Fruit fly (Drosophila melanogaster) whole organism, pupa: Measurements from ENCODE around the gene Usp1.

Source experiments
- CG10348 ChIP-seq: fragments of 200-800 bp; sonication (Bioruptor generic); IDR thresholded peaks from 2 replicates; pipeline ENCODE4 v1.3.6; 2022; ENCODE audit warnings: missing biosample characterization, missing genetic modification characterization
- CG12605 ChIP-seq: fragments of 200-800 bp; sonication (Bioruptor generic); IDR thresholded peaks from 2 replicates; pipeline ENCODE4 v1.3.6; 2022; ENCODE audit warnings: missing biosample characterization, missing genetic modification characterization
- CG13204 ChIP-seq: fragments of 200-800 bp; sonication (Bioruptor generic); optimal IDR thresholded peaks from 2 replicates; lab custom pipeline; 2018; ENCODE audit warnings: missing biosample characterization, mild to moderate bottlenecking, missing genetic modification characterization, moderate library complexity
- CG14655 ChIP-seq: fragments of 200-800 bp; sonication (Bioruptor generic); optimal IDR thresholded peaks from 3 replicates; lab custom pipeline; 2017; ENCODE audit warnings: mild to moderate bottlenecking, missing biosample characterization, missing genetic modification reagents, missing genetic modification characterization
- CG15710 ChIP-seq: fragments of 200-800 bp; sonication (Bioruptor generic); optimal IDR thresholded peaks from 2 replicates; lab custom pipeline; 2018; ENCODE audit warnings: missing biosample characterization, mild to moderate bottlenecking, missing genetic modification characterization, moderate library complexity
- CG17806 ChIP-seq: fragments of 200-800 bp; sonication (Bioruptor generic); optimal IDR thresholded peaks from 2 replicates; lab custom pipeline; 2018; ENCODE audit warnings: missing biosample characterization, mild to moderate bottlenecking, missing genetic modification characterization, moderate library complexity
- CG32121 ChIP-seq: fragments of 200-800 bp; sonication (Bioruptor generic); IDR thresholded peaks from 2 replicates; pipeline ENCODE4 v1.3.6; 2022; ENCODE audit warnings: missing biosample characterization, missing genetic modification characterization
- CG34367 ChIP-seq: fragments of 200-800 bp; sonication (Bioruptor generic); optimal IDR thresholded peaks from 2 replicates; lab custom pipeline; 2018; ENCODE audit warnings: missing biosample characterization, mild to moderate bottlenecking, missing genetic modification characterization
- CG4496 ChIP-seq: fragments of 200-800 bp; sonication (Bioruptor generic); IDR thresholded peaks from 3 replicates; pipeline ENCODE4 v1.3.6; 2022; ENCODE audit warnings: missing biosample characterization, missing genetic modification characterization
- CG8159 ChIP-seq: fragments of 200-800 bp; sonication (Bioruptor generic); optimal IDR thresholded peaks from 3 replicates; lab custom pipeline; 2018; ENCODE audit warnings: missing biosample characterization, mild to moderate bottlenecking, missing genetic modification characterization, moderate library complexity
- CG8301 ChIP-seq: fragments of 200-800 bp; sonication (Bioruptor generic); optimal IDR thresholded peaks from 2 replicates; lab custom pipeline; 2018; ENCODE audit warnings: missing biosample characterization, mild to moderate bottlenecking, missing genetic modification characterization
- CG9948 ChIP-seq: fragments of 200-800 bp; sonication (Bioruptor generic); optimal IDR thresholded peaks from 2 replicates; lab custom pipeline; 2018; ENCODE audit warnings: missing biosample characterization, mild to moderate bottlenecking, missing genetic modification characterization, moderate library complexity
- D1 ChIP-seq: fragments of 200-800 bp; sonication (Bioruptor generic); optimal IDR thresholded peaks from 2 replicates; lab custom pipeline; 2018; ENCODE audit warnings: missing biosample characterization, mild to moderate bottlenecking, missing genetic modification characterization, moderate library complexity
- EcR ChIP-seq: fragments of 200-800 bp; sonication (Bioruptor generic); optimal IDR thresholded peaks from 3 replicates; lab custom pipeline; 2019; ENCODE audit warnings: missing biosample characterization, missing genetic modification characterization, mild to moderate bottlenecking, moderate library complexity, missing genetic modification reagents
- Ets98B ChIP-seq: fragments of 200-800 bp; sonication (Bioruptor generic); IDR thresholded peaks from 2 replicates; pipeline ENCODE4 v1.3.6; 2022; ENCODE audit warnings: missing biosample characterization, missing genetic modification characterization
- Pif1A ChIP-seq: fragments of 200-800 bp; sonication (Bioruptor generic); optimal IDR thresholded peaks from 3 replicates; lab custom pipeline; 2016; ENCODE audit warnings: missing biosample characterization, missing genetic modification characterization
- Pif1B ChIP-seq: fragments of 200-800 bp; sonication (Bioruptor generic); optimal IDR thresholded peaks from 3 replicates; lab custom pipeline; 2016; ENCODE audit warnings: missing biosample characterization, missing genetic modification characterization
- Snoo ChIP-seq: fragments of 200-800 bp; sonication (Bioruptor generic); optimal IDR thresholded peaks from 3 replicates; lab custom pipeline; 2017; ENCODE audit warnings: missing biosample characterization, mild to moderate bottlenecking, missing genetic modification characterization, inconsistent platforms
- fd96Ca ChIP-seq: fragments of 200-800 bp; sonication (Bioruptor generic); IDR thresholded peaks from 3 replicates; pipeline ENCODE4 v1.3.6; 2022; ENCODE audit warnings: missing biosample characterization, missing genetic modification characterization
- gl ChIP-seq: fragments of 200-800 bp; sonication (Bioruptor generic); optimal IDR thresholded peaks from 2 replicates; lab custom pipeline; 2018; ENCODE audit warnings: missing biosample characterization, mild to moderate bottlenecking, missing genetic modification characterization
- rn ChIP-seq: fragments of 200-800 bp; sonication (Bioruptor generic); IDR thresholded peaks from 2 replicates; pipeline ENCODE4 v1.3.6; 2022; ENCODE audit warnings: missing biosample characterization, missing genetic modification characterization

The Usp1 gene

DNA sequence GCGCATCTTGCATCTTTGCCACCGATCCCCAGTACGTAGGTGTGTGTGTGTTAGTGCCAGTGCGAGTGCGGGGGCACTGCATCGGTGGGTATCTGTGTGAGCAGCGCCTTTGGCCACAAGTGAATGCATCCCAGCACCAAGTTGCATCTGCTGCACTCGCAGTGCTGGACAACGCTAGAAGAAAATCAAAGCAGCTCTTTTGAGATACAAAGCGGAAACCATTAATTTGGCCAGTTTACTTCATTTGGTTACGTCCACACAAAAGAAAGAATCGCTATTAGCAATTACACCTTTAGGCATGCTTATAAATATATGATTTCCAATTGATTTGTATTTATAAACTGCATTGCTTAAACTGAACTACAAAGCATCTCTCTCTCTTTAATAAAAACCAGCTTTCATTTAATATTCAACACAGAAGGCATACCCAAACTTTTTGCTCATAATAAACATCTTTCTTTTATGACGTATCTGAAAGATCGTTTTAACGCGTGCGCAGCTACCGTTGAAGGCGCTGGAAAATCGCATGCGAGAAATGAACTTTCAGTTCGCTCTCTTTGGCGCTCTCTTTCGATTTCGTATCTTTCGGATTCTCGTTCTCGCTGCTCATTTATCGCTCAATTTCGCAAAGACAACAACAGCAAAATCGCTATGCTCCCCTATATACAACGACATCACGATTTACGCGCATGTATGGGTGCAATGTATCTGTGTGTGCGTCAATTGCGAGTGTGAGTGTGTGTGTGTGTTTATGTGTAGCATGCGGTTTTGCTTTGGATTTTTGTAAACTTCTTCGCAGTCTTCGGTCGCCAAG, 22.6 kb upstream of the Usp1 start:
- TF ChIP-seq CG8301 (tag; lab: Kevin White, UChicago), result peak; percentile 3
- TF ChIP-seq CG17806, result peak; percentile 19
- no peak for TF ChIP-seq CG13204
- TF ChIP-seq CG12605 (GFP tag; lab: Robert Waterston, UW), result no peak
- no peak for TF ChIP-seq CG10348 (GFP tag; lab: Robert Waterston, UW)
- TF ChIP-seq CG15710, result no peak
- no peak for TF ChIP-seq Ets98B (GFP tag; lab: Robert Waterston, UW)
- TF ChIP-seq CG9948 (tag; lab: Kevin White, UChicago), result peak; percentile 15
- no peak for TF ChIP-seq EcR
- TF ChIP-seq fd96Ca (GFP tag; lab: Robert Waterston, UW), result 0 out of 3 replicates have a peak, but pooled peaks have one; percentile 6
- TF ChIP-seq Pif1B, result no peak
- TF ChIP-seq gl, result no peak
- TF ChIP-seq CG8159, result peak; percentile 10
- peak; percentile 33 for TF ChIP-seq CG14655
- TF ChIP-seq Pif1A (GFP tag; lab: Kevin White, UChicago), result no peak
- TF ChIP-seq CG32121 (GFP tag; lab: Robert Waterston, UW), result no peak

DNA sequence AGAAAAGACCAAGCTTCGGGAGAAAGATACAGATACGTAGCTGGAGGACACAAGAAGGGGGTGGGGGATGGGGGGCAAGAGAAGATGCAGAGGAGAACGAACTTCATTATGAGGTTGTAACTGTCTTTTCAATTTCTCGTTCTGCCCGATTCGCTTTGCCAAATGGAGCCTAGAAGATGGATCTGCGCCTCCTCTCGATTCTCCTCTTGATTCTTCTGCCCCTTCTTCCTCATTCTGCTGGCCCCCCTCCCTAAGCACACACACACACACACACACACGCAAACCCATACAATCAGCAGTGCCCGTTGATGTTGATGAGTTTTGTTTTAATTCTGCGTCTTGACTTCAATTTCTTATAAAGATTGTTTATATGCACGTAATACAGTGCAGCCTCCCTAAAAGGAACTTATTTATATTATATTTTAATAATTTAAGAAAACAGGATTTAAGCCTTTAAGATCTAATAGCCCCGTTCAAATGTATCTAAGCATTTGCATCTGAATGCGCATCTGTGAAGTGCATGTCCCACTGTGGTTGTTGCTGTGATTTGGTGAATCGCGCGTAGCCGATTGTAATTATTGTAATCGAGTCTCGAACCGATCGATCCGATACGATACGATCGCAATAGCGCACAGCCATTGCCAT, 21.8 kb upstream of the Usp1 start:
- TF ChIP-seq EcR (peak; percentile 80), CG14655 (peak; percentile 95), CG9948 (tag; lab: Kevin White, UChicago) (peak; percentile 93), CG32121 (GFP tag; lab: Robert Waterston, UW) (peak; percentile 84), CG13204 (peak; percentile 88), CG10348 (GFP tag; lab: Robert Waterston, UW) (peak; percentile 52; the same call in 1 of the 2 replicates), CG15710 (peak; percentile 94), Snoo (peak; percentile 88), Ets98B (GFP tag; lab: Robert Waterston, UW) (peak; percentile 92), Pif1A (GFP tag; lab: Kevin White, UChicago) (peak; percentile 84), D1 (peak; percentile 54), CG34367 (tag; lab: Kevin White, UChicago) (peak; percentile 89), Pif1B (peak; percentile 87), CG8301 (tag; lab: Kevin White, UChicago) (peak; percentile 91), gl (peak; percentile 77), fd96Ca (GFP tag; lab: Robert Waterston, UW) (peak; percentile 92), CG4496 (GFP tag; lab: Robert Waterston, UW) (peak; percentile 95), CG12605 (GFP tag; lab: Robert Waterston, UW) (peak; percentile 85), rn (GFP tag; lab: Robert Waterston, UW) (peak; percentile 72), CG17806 (peak; percentile 94), CG8159 (peak; percentile 93)

DNA sequence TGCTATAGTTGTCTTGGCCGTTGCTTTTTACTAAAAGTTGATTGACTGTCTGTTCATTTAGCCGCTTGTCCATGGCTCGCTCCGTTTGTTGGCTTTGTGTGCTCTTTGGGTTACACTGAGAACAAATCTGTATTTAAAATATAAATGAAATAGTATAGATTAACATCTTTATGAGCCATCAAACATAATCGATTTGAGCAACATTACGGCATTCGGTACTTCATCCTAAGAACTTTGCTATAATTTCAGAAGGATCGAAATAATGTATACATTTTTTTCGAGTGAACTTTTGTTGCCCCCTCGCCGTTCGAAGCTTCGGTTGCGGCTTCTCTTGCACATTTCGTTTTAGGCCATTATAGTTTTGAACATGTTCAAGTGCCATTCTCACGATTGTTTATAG, 21.0 kb upstream of the Usp1 start:
- TF ChIP-seq CG9948 (tag; lab: Kevin White, UChicago), result peak; percentile 83
- peak; percentile 93 for TF ChIP-seq Ets98B (GFP tag; lab: Robert Waterston, UW)
- TF ChIP-seq CG14655, result peak; percentile 90
- peak; percentile 87 for TF ChIP-seq CG12605 (GFP tag; lab: Robert Waterston, UW)
- TF ChIP-seq CG34367 (tag; lab: Kevin White, UChicago), result peak; percentile 81
- TF ChIP-seq Pif1B, result peak; percentile 86
- TF ChIP-seq Snoo, result peak; percentile 38
- TF ChIP-seq Pif1A (GFP tag; lab: Kevin White, UChicago), result peak; percentile 88
- peak; percentile 83 for TF ChIP-seq CG8159
- TF ChIP-seq CG10348 (GFP tag; lab: Robert Waterston, UW), result 0 out of 2 replicates have a peak, but pooled peaks have one; percentile 38
- TF ChIP-seq CG32121 (GFP tag; lab: Robert Waterston, UW), result peak; percentile 89
- TF ChIP-seq rn (GFP tag; lab: Robert Waterston, UW), result peak; percentile 81
- TF ChIP-seq CG4496 (GFP tag; lab: Robert Waterston, UW), result peak; percentile 90
- TF ChIP-seq gl, result peak; percentile 63
- peak; percentile 86 for TF ChIP-seq fd96Ca (GFP tag; lab: Robert Waterston, UW)
- peak; percentile 37 for TF ChIP-seq D1
- TF ChIP-seq CG13204, result peak; percentile 53
- TF ChIP-seq CG17806, result peak; percentile 84
- no peak for TF ChIP-seq EcR
- TF ChIP-seq CG15710, result peak; percentile 78
- peak; percentile 92 for TF ChIP-seq CG8301 (tag; lab: Kevin White, UChicago)

DNA sequence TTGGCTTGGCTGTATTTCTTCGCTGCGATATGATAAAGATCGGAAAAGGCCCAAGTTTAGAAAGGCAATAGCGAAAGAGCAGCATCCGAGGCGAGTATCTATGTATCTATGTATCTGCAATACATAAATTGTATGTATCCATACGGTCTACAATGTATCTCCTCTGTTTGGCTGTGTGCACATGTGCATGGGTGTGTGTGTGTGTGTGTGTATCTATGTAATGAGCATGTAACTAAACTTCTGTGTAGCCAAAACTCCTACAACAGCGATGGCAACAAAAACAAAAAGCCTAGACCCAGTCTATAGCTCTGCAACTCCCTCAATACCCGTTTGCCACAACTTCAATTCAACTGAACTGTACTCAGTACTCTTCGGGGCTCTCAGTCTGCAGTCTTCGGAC, 18.9 kb upstream of the Usp1 start:
- TF ChIP-seq CG4496 (GFP tag; lab: Robert Waterston, UW) (no peak), D1 (no peak), CG8159 (no peak), EcR (no peak), Pif1A (GFP tag; lab: Kevin White, UChicago) (no peak), gl (no peak), CG10348 (GFP tag; lab: Robert Waterston, UW) (no peak), CG9948 (tag; lab: Kevin White, UChicago) (no peak), Ets98B (GFP tag; lab: Robert Waterston, UW) (no peak)

DNA sequence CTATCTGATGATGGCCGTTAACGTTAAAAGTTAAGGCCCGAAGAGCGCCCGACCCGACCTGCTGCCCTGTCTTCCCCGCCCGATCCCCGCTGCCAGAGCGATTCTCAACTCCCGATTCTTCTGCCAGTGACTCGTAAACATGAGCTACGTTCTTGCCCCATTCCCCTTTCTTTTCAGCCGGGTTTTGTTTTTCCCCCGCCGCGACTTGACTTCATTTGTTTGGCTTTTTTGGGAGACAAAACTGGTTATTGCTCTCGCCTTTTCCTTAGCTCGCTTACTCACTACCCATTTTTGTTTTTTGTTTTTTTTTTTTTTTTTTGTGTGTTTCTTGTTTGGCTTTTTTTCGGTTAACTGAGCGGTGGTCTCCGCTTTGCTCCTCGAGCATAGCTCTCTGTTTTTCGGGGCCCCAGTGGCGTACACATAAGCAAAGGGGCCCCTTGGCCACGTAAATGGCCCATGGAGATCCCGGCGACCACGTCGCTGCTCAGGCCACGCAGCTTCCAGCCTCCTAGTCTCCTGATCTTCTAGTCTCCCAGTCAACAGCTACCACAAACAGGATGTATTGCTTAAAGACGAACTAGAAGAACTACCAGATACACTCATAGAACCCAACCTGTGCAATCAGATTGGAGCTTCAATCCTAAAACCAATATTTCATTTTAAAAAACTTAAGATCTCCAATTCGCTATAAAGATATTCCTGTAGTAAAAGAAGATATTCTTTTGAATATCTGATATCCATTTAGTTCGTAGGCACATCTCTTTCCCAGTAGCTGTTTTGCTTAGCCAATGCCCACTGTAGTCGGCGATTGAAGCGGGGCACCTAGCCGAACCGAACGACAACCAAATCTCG, 18.2 kb upstream of the Usp1 start:
- peak; percentile 88 for TF ChIP-seq Pif1B
- TF ChIP-seq CG14655, result peak; percentile 86
- TF ChIP-seq fd96Ca (GFP tag; lab: Robert Waterston, UW), result peak; percentile 79
- peak; percentile 77 for TF ChIP-seq Pif1A (GFP tag; lab: Kevin White, UChicago)
- TF ChIP-seq CG17806, result peak; percentile 54
- TF ChIP-seq CG8159, result peak; percentile 76
- peak; percentile 80 for TF ChIP-seq CG15710
- peak; percentile 61 for TF ChIP-seq rn (GFP tag; lab: Robert Waterston, UW)
- TF ChIP-seq EcR, result peak; percentile 88
- peak; percentile 76 for TF ChIP-seq CG32121 (GFP tag; lab: Robert Waterston, UW)
- peak; percentile 57 for TF ChIP-seq CG13204
- TF ChIP-seq CG34367 (tag; lab: Kevin White, UChicago), result peak; percentile 64
- TF ChIP-seq CG8301 (tag; lab: Kevin White, UChicago), result peak; percentile 76
- peak; percentile 73 for TF ChIP-seq Snoo
- TF ChIP-seq CG4496 (GFP tag; lab: Robert Waterston, UW), result peak; percentile 86
- TF ChIP-seq CG12605 (GFP tag; lab: Robert Waterston, UW), result peak; percentile 92
- peak; percentile 83 for TF ChIP-seq Ets98B (GFP tag; lab: Robert Waterston, UW)
- TF ChIP-seq CG9948 (tag; lab: Kevin White, UChicago), result peak; percentile 69
- peak; percentile 72 for TF ChIP-seq CG10348 (GFP tag; lab: Robert Waterston, UW)
- peak; percentile 40 for TF ChIP-seq gl
- peak; percentile 15 for TF ChIP-seq D1
